Fruit fly (Drosophila melanogaster) whole organism, embryonic: ENCODE data around the gene Dh44.

Experiments used
- BtbVII ChIP-seq: fragments of 200-800 bp; sonication (Bioruptor generic); optimal IDR thresholded peaks from 3 replicates; lab custom pipeline; 2017; ENCODE audit warnings: missing biosample characterization, mild to moderate bottlenecking, missing genetic modification characterization
- CG10321 ChIP-seq: fragments of 200-800 bp; sonication (Bioruptor generic); IDR thresholded peaks from 2 replicates; pipeline ENCODE4 v1.3.6; 2022; ENCODE audit warnings: missing biosample characterization, missing genetic modification characterization
- CG11247 ChIP-seq: fragments of 200-800 bp; sonication (Bioruptor generic); IDR thresholded peaks from 2 replicates; pipeline ENCODE4 v1.3.6; 2022; ENCODE audit warnings: missing biosample characterization, missing genetic modification characterization
- CG11398 ChIP-seq: fragments of 200-800 bp; sonication (Bioruptor generic); optimal IDR thresholded peaks from 2 replicates; lab custom pipeline; 2016; ENCODE audit warnings: missing biosample characterization, missing genetic modification characterization
- CG11504 ChIP-seq: fragments of 200-800 bp; sonication (Bioruptor generic); optimal IDR thresholded peaks from 3 replicates; lab custom pipeline; 2019; ENCODE audit warnings: missing biosample characterization, mild to moderate bottlenecking, missing genetic modification characterization, moderate library complexity
- CG15269 ChIP-seq: fragments of 200-800 bp; sonication (Bioruptor generic); optimal IDR thresholded peaks from 2 replicates; lab custom pipeline; 2018; ENCODE audit warnings: missing biosample characterization, mild to moderate bottlenecking, missing genetic modification characterization, moderate library complexity
- CG1529 ChIP-seq: fragments of 200-800 bp; sonication (Bioruptor generic); optimal IDR thresholded peaks from 3 replicates; lab custom pipeline; 2018; ENCODE audit warnings: missing biosample characterization, missing genetic modification characterization
- CG15514 ChIP-seq: fragments of 200-800 bp; sonication (Bioruptor generic); optimal IDR thresholded peaks from 3 replicates; lab custom pipeline; 2017; ENCODE audit warnings: missing biosample characterization, missing genetic modification characterization, mild to moderate bottlenecking, moderate library complexity, missing genetic modification reagents
- CG15696 ChIP-seq: fragments of 200-800 bp; sonication (Bioruptor generic); optimal IDR thresholded peaks from 2 replicates; lab custom pipeline; 2019; ENCODE audit warnings: missing biosample characterization, mild to moderate bottlenecking, missing genetic modification characterization, moderate library complexity
- CG17361 ChIP-seq: fragments of 200-800 bp; sonication (Bioruptor generic); IDR thresholded peaks from 3 replicates; pipeline ENCODE4 v1.3.6; 2022; ENCODE audit warnings: missing biosample characterization, missing genetic modification characterization
- CG17568 ChIP-seq: fragments of 200-800 bp; sonication (Bioruptor generic); optimal IDR thresholded peaks from 2 replicates; lab custom pipeline; 2018; ENCODE audit warnings: missing biosample characterization, mild to moderate bottlenecking, missing genetic modification characterization, moderate library complexity
- CG17612 ChIP-seq: fragments of 200-800 bp; sonication (Bioruptor generic); IDR thresholded peaks from 2 replicates; pipeline ENCODE4 v1.3.6; 2022; ENCODE audit warnings: missing biosample characterization, missing genetic modification characterization
- CG18599 ChIP-seq: fragments of 200-800 bp; sonication (Bioruptor generic); optimal IDR thresholded peaks from 3 replicates; lab custom pipeline; 2017; ENCODE audit warnings: missing biosample characterization, missing genetic modification characterization, mild to moderate bottlenecking, moderate library complexity, missing genetic modification reagents
- CG18619 ChIP-seq: fragments of 200-800 bp; sonication (Bioruptor generic); optimal IDR thresholded peaks from 3 replicates; lab custom pipeline; 2017; ENCODE audit warnings: missing biosample characterization, mild to moderate bottlenecking, missing genetic modification characterization
- CG30431 ChIP-seq: fragments of 200-800 bp; sonication (Bioruptor generic); optimal IDR thresholded peaks from 2 replicates; lab custom pipeline; 2017; ENCODE audit warnings: missing biosample characterization, missing genetic modification characterization
- CG34376 ChIP-seq: fragments of 200-800 bp; sonication (Bioruptor generic); optimal IDR thresholded peaks from 2 replicates; lab custom pipeline; 2018; ENCODE audit warnings: missing biosample characterization, mild to moderate bottlenecking, missing genetic modification characterization
- CG3847 ChIP-seq: fragments of 200-800 bp; sonication (Bioruptor generic); IDR thresholded peaks from 2 replicates; pipeline ENCODE4 v1.3.6; 2022; ENCODE audit warnings: missing biosample characterization, missing genetic modification characterization
- CG4328 ChIP-seq: fragments of 200-800 bp; sonication (Bioruptor generic); optimal IDR thresholded peaks from 3 replicates; lab custom pipeline; 2017; ENCODE audit warnings: missing biosample characterization, missing genetic modification reagents, missing genetic modification characterization
- CG5180 ChIP-seq: fragments of 200-800 bp; sonication (Bioruptor generic); optimal IDR thresholded peaks from 3 replicates; lab custom pipeline; 2017; ENCODE audit warnings: missing biosample characterization, missing genetic modification characterization, mild to moderate bottlenecking, moderate library complexity, missing genetic modification reagents
- CG6689 ChIP-seq: fragments of 200-800 bp; sonication (Bioruptor generic); IDR thresholded peaks from 2 replicates; pipeline ENCODE4 v1.3.6; 2022; ENCODE audit warnings: missing biosample characterization, missing genetic modification characterization
- CG7987 ChIP-seq: fragments of 200-800 bp; sonication (Bioruptor generic); optimal IDR thresholded peaks from 2 replicates; lab custom pipeline; 2018; ENCODE audit warnings: missing biosample characterization, mild to moderate bottlenecking, missing genetic modification characterization, moderate library complexity
- CG8089 ChIP-seq: fragments of 200-800 bp; sonication (Bioruptor generic); optimal IDR thresholded peaks from 3 replicates; lab custom pipeline; 2016; ENCODE audit warnings: missing biosample characterization, missing genetic modification characterization
- CG8388 ChIP-seq: fragments of 200-800 bp; sonication (Bioruptor generic); optimal IDR thresholded peaks from 2 replicates; lab custom pipeline; 2019; ENCODE audit warnings: missing biosample characterization, mild to moderate bottlenecking, missing genetic modification characterization, moderate library complexity
- CG8765 ChIP-seq: fragments of 200-800 bp; sonication (Bioruptor generic); IDR thresholded peaks from 2 replicates; pipeline ENCODE4 v1.3.6; 2022; ENCODE audit warnings: missing biosample characterization, missing genetic modification characterization
- CG9932 ChIP-seq: fragments of 200-800 bp; sonication (Bioruptor generic); IDR thresholded peaks from 2 replicates; pipeline ENCODE4 v1.3.6; 2022; ENCODE audit warnings: missing biosample characterization, missing genetic modification characterization
- D ChIP-seq, 2 experiments: fragments of 200-800 bp in 1 of 2; fragments of >200 bp in 1 of 2; sonication (Bioruptor generic) in 1 of 2; optimal IDR thresholded peaks; 2 replicates in 1 of 2; 3 replicates in 1 of 2; lab custom pipeline; 2017; ENCODE audit warnings: mild to moderate bottlenecking in 1 of 2, missing biosample characterization in 1 of 2, missing genetic modification characterization in 1 of 2, missing genetic modification reagents in 1 of 2
- Dip2 ChIP-seq: fragments of 200-800 bp; sonication (Bioruptor generic); IDR thresholded peaks from 2 replicates; pipeline ENCODE4 v1.3.6; 2022; ENCODE audit warnings: missing biosample characterization, missing genetic modification characterization
- Doc2 ChIP-seq: fragments of 200-800 bp; sonication (Bioruptor generic); IDR thresholded peaks from 2 replicates; pipeline ENCODE4 v1.3.6; 2022; ENCODE audit warnings: missing biosample characterization, missing genetic modification characterization
- Nf-YA ChIP-seq: fragments of 200-800 bp; sonication (Bioruptor generic); IDR thresholded peaks from 2 replicates; pipeline ENCODE4 v1.3.6; 2022; ENCODE audit warnings: missing biosample characterization, missing genetic modification characterization
- Nf-YB ChIP-seq: fragments of 200-800 bp; sonication (Bioruptor generic); optimal IDR thresholded peaks from 3 replicates; lab custom pipeline; 2019; ENCODE audit warnings: missing biosample characterization, mild to moderate bottlenecking, missing genetic modification characterization, moderate library complexity
- Ptx1 ChIP-seq: fragments of 200-800 bp; sonication (Bioruptor generic); IDR thresholded peaks from 2 replicates; pipeline ENCODE4 v1.3.6; 2022; ENCODE audit warnings: missing biosample characterization, missing genetic modification characterization
- Sry-δ ChIP-seq: fragments of 200-800 bp; sonication (Bioruptor generic); optimal IDR thresholded peaks from 2 replicates; lab custom pipeline; 2016; ENCODE audit warnings: missing biosample characterization, missing genetic modification characterization
- TFAM ChIP-seq: fragments of 200-800 bp; sonication (Bioruptor generic); optimal IDR thresholded peaks from 2 replicates; lab custom pipeline; 2017; ENCODE audit warnings: missing biosample characterization, missing genetic modification characterization, inconsistent platforms
- bbx ChIP-seq: fragments of 200-800 bp; sonication (Bioruptor generic); IDR thresholded peaks from 2 replicates; pipeline ENCODE4 v1.3.6; 2022; ENCODE audit warnings: missing biosample characterization, missing genetic modification characterization; ENCODE audit not compliant: partially characterized antibody
- br ChIP-seq: fragments of >200 bp; optimal IDR thresholded peaks from 2 replicates; lab custom pipeline; 2017
- cad ChIP-seq: fragments of >200 bp; optimal IDR thresholded peaks from 2 replicates; lab custom pipeline; 2017; ENCODE audit warnings: missing biosample characterization, missing genetic modification characterization
- chinmo ChIP-seq: fragments of 200-800 bp; sonication (Bioruptor generic); IDR thresholded peaks from 4 replicates; pipeline ENCODE4 v1.3.6; 2022; ENCODE audit warnings: missing biosample characterization, missing genetic modification characterization; ENCODE audit not compliant: partially characterized antibody
- corto ChIP-seq: fragments of 200-800 bp; sonication (Bioruptor generic); optimal IDR thresholded peaks from 2 replicates; lab custom pipeline; 2016; ENCODE audit warnings: missing biosample characterization, mild to moderate bottlenecking, missing genetic modification characterization, moderate library complexity
- croc ChIP-seq: fragments of 200-800 bp; sonication (Bioruptor generic); conservative IDR thresholded peaks from 3 replicates; pipeline ENCODE4 v1.3.6; 2022; ENCODE audit warnings: missing biosample characterization, missing genetic modification characterization
- cwo ChIP-seq: fragments of 200-800 bp; sonication (Bioruptor generic); optimal IDR thresholded peaks from 3 replicates; lab custom pipeline; 2017; ENCODE audit warnings: missing biosample characterization, missing genetic modification characterization, mild to moderate bottlenecking, moderate library complexity, missing genetic modification reagents
- danr ChIP-seq: fragments of 200-800 bp; sonication (Bioruptor generic); IDR thresholded peaks from 2 replicates; pipeline ENCODE4 v1.3.6; 2022; ENCODE audit warnings: missing biosample characterization, missing genetic modification characterization
- gfzf ChIP-seq: fragments of 200-800 bp; sonication (Bioruptor generic); optimal IDR thresholded peaks from 2 replicates; lab custom pipeline; 2016; ENCODE audit warnings: missing biosample characterization, mild to moderate bottlenecking, missing genetic modification characterization, moderate library complexity
- h ChIP-seq: fragments of >200 bp; optimal IDR thresholded peaks from 2 replicates; lab custom pipeline; 2017
- hb ChIP-seq: fragments of 200-800 bp; sonication (Bioruptor generic); IDR thresholded peaks from 3 replicates; pipeline ENCODE4 v1.3.6; 2022; ENCODE audit warnings: missing biosample characterization, missing genetic modification characterization; ENCODE audit not compliant: partially characterized antibody
- ind ChIP-seq: fragments of 200-800 bp; sonication (Bioruptor generic); optimal IDR thresholded peaks from 3 replicates; lab custom pipeline; 2016; ENCODE audit warnings: missing biosample characterization, missing genetic modification characterization
- nau ChIP-seq: fragments of 200-800 bp; sonication (Bioruptor generic); optimal IDR thresholded peaks from 3 replicates; lab custom pipeline; 2017; ENCODE audit warnings: missing biosample characterization, mild to moderate bottlenecking, missing genetic modification characterization, missing genetic modification reagents
- seq ChIP-seq: fragments of 200-800 bp; sonication (Bioruptor generic); IDR thresholded peaks from 2 replicates; pipeline ENCODE4 v1.3.6; 2022; ENCODE audit warnings: missing biosample characterization, missing genetic modification characterization
- sima ChIP-seq: fragments of 200-800 bp; sonication (Bioruptor generic); optimal IDR thresholded peaks from 2 replicates; lab custom pipeline; 2016; ENCODE audit warnings: missing biosample characterization, missing genetic modification characterization
- sqz ChIP-seq: fragments of 200-800 bp; sonication (Bioruptor generic); optimal IDR thresholded peaks from 3 replicates; lab custom pipeline; 2018; ENCODE audit warnings: missing biosample characterization, mild to moderate bottlenecking, missing genetic modification characterization
- tna ChIP-seq: fragments of 200-800 bp; sonication (Bioruptor generic); IDR thresholded peaks from 2 replicates; pipeline ENCODE4 v1.3.6; 2022; ENCODE audit warnings: missing biosample characterization, missing genetic modification characterization; ENCODE audit not compliant: partially characterized antibody
- trem ChIP-seq: fragments of 200-800 bp; optimal IDR thresholded peaks from 3 replicates; lab custom pipeline; 2019; ENCODE audit warnings: missing biosample characterization, mild to moderate bottlenecking, missing genetic modification characterization, moderate library complexity

Gene Dh44

DNA sequence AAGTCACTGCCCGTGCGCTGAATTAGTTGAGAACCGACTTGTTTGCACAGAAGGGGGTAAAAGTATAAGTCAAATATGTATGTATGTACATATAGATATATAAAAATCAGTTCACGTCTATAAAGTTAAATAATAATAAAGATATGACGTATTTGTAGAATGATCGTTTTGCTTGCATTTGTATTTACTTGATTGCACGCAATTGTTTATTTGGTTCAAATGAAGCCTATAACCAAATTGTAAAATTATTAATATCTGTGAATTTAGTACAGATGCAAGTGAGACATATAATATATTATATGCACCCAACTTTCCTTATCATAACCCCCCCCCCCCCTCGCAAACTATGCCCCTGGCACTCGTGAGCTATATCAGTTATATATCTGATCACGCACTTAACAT, 37.4 kb upstream of the Dh44 start (continued):
- peak; percentile 13; the same call in 1 of the 2 replicates for TF ChIP-seq Ptx1
- no peak for TF ChIP-seq danr
- TF ChIP-seq CG5180 (GFP tag; lab: Kevin White, UChicago) = peak; percentile 46
- peak; percentile 52 for TF ChIP-seq CG15696 (tag; lab: Kevin White, UChicago)
- TF ChIP-seq CG11247 (GFP tag; lab: Robert Waterston, UW) = no peak
- TF ChIP-seq CG17361 (GFP tag; lab: Robert Waterston, UW) = peak; percentile 69
- TF ChIP-seq CG7987 (GFP tag; lab: Kevin White, UChicago) = peak; percentile 6
- TF ChIP-seq nau (GFP tag; lab: Kevin White, UChicago) = peak; percentile 34
- peak; percentile 89 for TF ChIP-seq CG18599 (GFP tag; lab: Kevin White, UChicago)
- no peak for TF ChIP-seq CG10321
- TF ChIP-seq CG8388 (GFP tag; lab: Kevin White, UChicago) = peak; percentile 8
- TF ChIP-seq sqz (GFP tag; lab: Kevin White, UChicago) = peak; percentile 27
- peak; percentile 66 for TF ChIP-seq CG11504
- no peak for TF ChIP-seq croc (GFP tag; lab: Robert Waterston, UW)
- TF ChIP-seq gfzf (GFP tag; lab: Kevin White, UChicago) = no peak
- TF ChIP-seq corto = no peak
- TF ChIP-seq CG11398 = no peak
- no peak for TF ChIP-seq h (lab: Kevin White, UChicago)
- TF ChIP-seq CG9932 (GFP tag; lab: Robert Waterston, UW) = peak; percentile 66
- peak; percentile 15 for TF ChIP-seq CG1529 (GFP tag; lab: Kevin White, UChicago)
- peak; percentile 53 for TF ChIP-seq CG15514 (GFP tag; lab: Kevin White, UChicago)
- TF ChIP-seq cwo = peak; percentile 78
- no peak for TF ChIP-seq tna (GFP tag; lab: Robert Waterston, UW)
- no peak for TF ChIP-seq CG30431 (GFP tag; lab: Kevin White, UChicago)
- no peak for TF ChIP-seq sima (GFP tag; lab: Kevin White, UChicago)
- TF ChIP-seq CG34376 (GFP tag; lab: Kevin White, UChicago) = peak; percentile 38
- TF ChIP-seq seq = no peak
- no peak for TF ChIP-seq TFAM (GFP tag; lab: Kevin White, UChicago)
- TF ChIP-seq CG8089 (GFP tag; lab: Kevin White, UChicago) = no peak
- TF ChIP-seq CG8765 (GFP tag; lab: Robert Waterston, UW) = no peak
- no peak for TF ChIP-seq Sry-δ (GFP tag; lab: Kevin White, UChicago)
- TF ChIP-seq D (optimal IDR thresholded peaks at IDR 0.05; lab: Kevin White, UChicago) = no peak
- no peak for TF ChIP-seq D (GFP tag; optimal IDR thresholded peaks at IDR 0.05; lab: Kevin White, UChicago)
- TF ChIP-seq CG17612 = 0 out of 2 replicates have a peak, but pooled peaks have one; percentile 12
- TF ChIP-seq CG4328 = peak; percentile 28
- peak; percentile 13 for TF ChIP-seq Nf-YB
- peak; percentile 27 for TF ChIP-seq ind (GFP tag; lab: Kevin White, UChicago)
- peak; percentile 32 for TF ChIP-seq CG3847 (GFP tag; lab: Robert Waterston, UW)
- TF ChIP-seq br (lab: Kevin White, UChicago) = no peak
- peak; percentile 4 for TF ChIP-seq trem (tag; lab: Kevin White, UChicago)
- no peak for TF ChIP-seq hb (GFP tag; lab: Robert Waterston, UW)
- TF ChIP-seq Dip2 (GFP tag; lab: Robert Waterston, UW) = no peak
- no peak for TF ChIP-seq bbx (GFP tag; lab: Robert Waterston, UW)
- peak; percentile 78 for TF ChIP-seq BtbVII (GFP tag; lab: Kevin White, UChicago)
- TF ChIP-seq chinmo (GFP tag; lab: Robert Waterston, UW) = no peak
- TF ChIP-seq CG18619 (GFP tag; lab: Kevin White, UChicago) = peak; percentile 54
- TF ChIP-seq cad = no peak
- peak; percentile 35; the same call in 1 of the 2 replicates for TF ChIP-seq CG6689 (GFP tag; lab: Robert Waterston, UW)
- peak; percentile 9 for TF ChIP-seq CG15269 (tag; lab: Kevin White, UChicago)
- TF ChIP-seq Doc2 (GFP tag; lab: Robert Waterston, UW) = no peak
- no peak for TF ChIP-seq Nf-YA (GFP tag; lab: Robert Waterston, UW)
- peak; percentile 36 for TF ChIP-seq CG17568 (GFP tag; lab: Kevin White, UChicago)
